Worm (Caenorhabditis elegans) whole organism, L4 larva: Measurements from ENCODE around the gene dpy-30.

Experiments
- D1046.2 ChIP-seq: fragments of 200-800 bp; sonication (Bioruptor generic); IDR thresholded peaks from 2 replicates; pipeline ENCODE4 v1.3.6; 2022; ENCODE audit warnings: missing genetic modification characterization, missing compliant biosample characterization
- F10B5.3 ChIP-seq: sonication (generic microtip); optimal IDR thresholded peaks from 2 replicates; lab custom pipeline; 2016; ENCODE audit warnings: mild to moderate bottlenecking, missing genetic modification characterization, missing compliant biosample characterization
- F37D6.2 ChIP-seq: sonication (generic microtip); optimal IDR thresholded peaks from 2 replicates; lab custom pipeline; 2016; ENCODE audit warnings: mild to moderate bottlenecking, missing genetic modification characterization, missing compliant biosample characterization
- T26A8.4 ChIP-seq: fragments of 200-800 bp; sonication (Bioruptor generic); IDR thresholded peaks from 2 replicates; pipeline ENCODE4 v1.3.6; 2022; ENCODE audit warnings: missing genetic modification characterization, missing compliant biosample characterization
- Y75B8A.6 ChIP-seq: fragments of 200-800 bp; sonication (Bioruptor generic); IDR thresholded peaks from 2 replicates; pipeline ENCODE4 v1.3.6; 2022; ENCODE audit warnings: missing genetic modification reagents, missing genetic modification characterization, missing compliant biosample characterization
- ZK546.5 ChIP-seq, 2 experiments: sonication (generic microtip); optimal IDR thresholded peaks; 2 replicates each; lab custom pipeline; 2017; ENCODE audit warnings: missing biosample characterization in 2 of 2, missing genetic modification characterization in 2 of 2
- aha-1 ChIP-seq: fragments of 150-350 bp; peaks from one replicate; lab custom pipeline; 2014; ENCODE audit warnings: missing biosample characterization, missing genetic modification characterization
- ama-1 ChIP-seq: fragments of 150-350 bp; optimal IDR thresholded peaks from 2 replicates; lab custom pipeline; 2014; ENCODE audit warnings: inconsistent platforms, mixed read lengths
- ceh-20 ChIP-seq: fragments of 200-800 bp; sonication (Bioruptor generic); IDR thresholded peaks from 2 replicates; pipeline ENCODE4 v1.3.6; 2022; ENCODE audit warnings: missing genetic modification reagents, missing genetic modification characterization, missing compliant biosample characterization
- ceh-28 ChIP-seq: fragments of 150-350 bp; optimal IDR thresholded peaks from 2 replicates; lab custom pipeline; 2014; ENCODE audit warnings: missing biosample characterization, missing genetic modification reagents, missing genetic modification characterization
- ceh-32 ChIP-seq: sonication (generic microtip); optimal IDR thresholded peaks from 2 replicates; lab custom pipeline; 2016; ENCODE audit warnings: mild to moderate bottlenecking, missing genetic modification characterization, missing compliant biosample characterization; ENCODE audit not compliant: poor library complexity
- ceh-62 ChIP-seq: sonication (generic microtip); optimal IDR thresholded peaks from 2 replicates; lab custom pipeline; 2017; ENCODE audit warnings: missing biosample characterization, missing genetic modification characterization
- daf-16 ChIP-seq, 3 experiments: sonication (generic microtip); optimal IDR thresholded peaks; 2 replicates each; lab custom pipeline; 2016 to 2017; ENCODE audit warnings: missing genetic modification characterization in 3 of 3, missing genetic modification reagents in 3 of 3, mild to moderate bottlenecking in 2 of 3, missing compliant biosample characterization in 2 of 3, missing biosample characterization in 1 of 3, moderate library complexity in 1 of 3
- daf-19 ChIP-seq: fragments of 200-800 bp; sonication (Bioruptor generic); conservative IDR thresholded peaks from 2 replicates; pipeline ENCODE4 v1.3.6; 2022; ENCODE audit warnings: missing genetic modification characterization, missing compliant biosample characterization
- daf-8 ChIP-seq: fragments of 200-800 bp; sonication (Bioruptor generic); IDR thresholded peaks from 2 replicates; pipeline ENCODE4 v1.3.6; 2022; ENCODE audit warnings: missing genetic modification characterization, missing compliant biosample characterization
- dmd-8 ChIP-seq: fragments of 200-800 bp; sonication (Bioruptor generic); IDR thresholded peaks from 2 replicates; pipeline ENCODE4 v1.3.6; 2022; ENCODE audit warnings: missing genetic modification characterization, missing compliant biosample characterization
- egl-27 ChIP-seq: sonication (generic microtip); optimal IDR thresholded peaks from 3 replicates; lab custom pipeline; 2017; ENCODE audit warnings: missing biosample characterization, missing genetic modification reagents, missing genetic modification characterization
- fkh-10 ChIP-seq: fragments of 150-350 bp; optimal IDR thresholded peaks from 2 replicates; lab custom pipeline; 2014; ENCODE audit warnings: missing biosample characterization, missing genetic modification reagents, missing genetic modification characterization
- hlh-30 ChIP-seq: sonication (generic microtip); optimal IDR thresholded peaks from 2 replicates; lab custom pipeline; 2017; ENCODE audit warnings: antibody characterized with exemption, mild to moderate bottlenecking, missing genetic modification characterization, missing compliant biosample characterization; ENCODE audit not compliant: insufficient read depth
- jun-1 ChIP-seq: fragments of 150-350 bp; optimal IDR thresholded peaks from 2 replicates; lab custom pipeline; 2014; ENCODE audit warnings: missing biosample characterization, missing genetic modification reagents, missing genetic modification characterization
- lim-7 ChIP-seq: fragments of 200-800 bp; sonication (Bioruptor generic); IDR thresholded peaks from 2 replicates; pipeline ENCODE4 v1.3.6; 2022; ENCODE audit warnings: missing genetic modification characterization, missing compliant biosample characterization
- lin-1 ChIP-seq: fragments of 200-800 bp; sonication (Bioruptor generic); IDR thresholded peaks from 2 replicates; pipeline ENCODE4 v1.3.6; 2022; ENCODE audit warnings: missing genetic modification reagents, missing genetic modification characterization, missing compliant biosample characterization
- lin-29 ChIP-seq: fragments of 200-800 bp; sonication (Bioruptor generic); IDR thresholded peaks from 2 replicates; pipeline ENCODE4 v1.3.6; 2022; ENCODE audit warnings: missing genetic modification reagents, missing genetic modification characterization, missing compliant biosample characterization
- lin-38 ChIP-seq: fragments of 200-800 bp; sonication (Bioruptor generic); IDR thresholded peaks from 2 replicates; pipeline ENCODE4 v1.3.6; 2022; ENCODE audit warnings: missing genetic modification reagents, missing genetic modification characterization, missing compliant biosample characterization
- lin-39 ChIP-seq: fragments of 150-350 bp; optimal IDR thresholded peaks from 2 replicates; lab custom pipeline; 2014; ENCODE audit warnings: missing biosample characterization, missing genetic modification reagents, missing genetic modification characterization
- lsy-2 ChIP-seq, 2 experiments: fragments of 150-350 bp in 1 of 2; sonication (generic microtip) in 1 of 2; optimal IDR thresholded peaks; 2 replicates each; lab custom pipeline; 2014 to 2017; ENCODE audit warnings: missing biosample characterization in 2 of 2, missing genetic modification characterization in 2 of 2
- mdl-1 ChIP-seq, 2 experiments: fragments of 150-350 bp in 1 of 2; sonication (generic microtip) in 1 of 2; optimal IDR thresholded peaks; 2 replicates each; lab custom pipeline; 2014 to 2017; ENCODE audit warnings: missing biosample characterization in 2 of 2, missing genetic modification characterization in 2 of 2
- mdt-29 ChIP-seq: fragments of 200-800 bp; sonication (Bioruptor generic); IDR thresholded peaks from 2 replicates; pipeline ENCODE4 v1.3.6; 2022; ENCODE audit warnings: missing genetic modification reagents, missing genetic modification characterization, missing compliant biosample characterization
- nhr-10 ChIP-seq: fragments of 150-350 bp; optimal IDR thresholded peaks from 2 replicates; lab custom pipeline; 2014; ENCODE audit warnings: missing biosample characterization, missing genetic modification characterization
- nhr-237 ChIP-seq: sonication (generic microtip); optimal IDR thresholded peaks from 2 replicates; lab custom pipeline; 2017; ENCODE audit warnings: missing biosample characterization, missing genetic modification characterization
- nhr-6 ChIP-seq: fragments of 150-350 bp; optimal IDR thresholded peaks from 2 replicates; lab custom pipeline; 2014; ENCODE audit warnings: missing biosample characterization, missing genetic modification characterization
- php-3 ChIP-seq: fragments of 200-800 bp; sonication (Bioruptor generic); IDR thresholded peaks from 2 replicates; pipeline ENCODE4 v1.3.6; 2022; ENCODE audit warnings: missing genetic modification reagents, missing genetic modification characterization, missing compliant biosample characterization
- set-16 ChIP-seq: fragments of 200-800 bp; sonication (Bioruptor generic); IDR thresholded peaks from 2 replicates; pipeline ENCODE4 v1.3.6; 2022; ENCODE audit warnings: missing genetic modification reagents, missing genetic modification characterization, missing compliant biosample characterization
- snpc-1.2 ChIP-seq: fragments of 200-800 bp; sonication (Bioruptor generic); IDR thresholded peaks from 2 replicates; pipeline ENCODE4 v1.3.6; 2022; ENCODE audit warnings: missing genetic modification reagents, missing genetic modification characterization, missing compliant biosample characterization
- snpc-4 ChIP-seq: fragments of 150-350 bp; optimal IDR thresholded peaks from 2 replicates; lab custom pipeline; 2014; ENCODE audit warnings: missing biosample characterization, missing genetic modification characterization
- spr-1 ChIP-seq: sonication (generic microtip); optimal IDR thresholded peaks from 2 replicates; lab custom pipeline; 2016; ENCODE audit warnings: mild to moderate bottlenecking, missing genetic modification characterization, missing compliant biosample characterization
- unc-62 ChIP-seq, 3 experiments: fragments of 150-350 bp in 1 of 3; sonication (generic microtip); optimal IDR thresholded peaks in 2 of 3; peaks in 1 of 3; 1 replicate in 1 of 3; 2 replicates in 2 of 3; lab custom pipeline; 2014 to 2017; ENCODE audit warnings: missing biosample characterization in 3 of 3, missing genetic modification characterization in 3 of 3, missing genetic modification reagents in 3 of 3, missing genotype in 1 of 3
- zip-11 ChIP-seq: fragments of 200-800 bp; sonication (Bioruptor generic); IDR thresholded peaks from 2 replicates; pipeline ENCODE4 v1.3.6; 2022; ENCODE audit warnings: missing genetic modification characterization, missing compliant biosample characterization
- ztf-7 ChIP-seq: fragments of 150-350 bp; optimal IDR thresholded peaks from 2 replicates; lab custom pipeline; 2014; ENCODE audit warnings: missing biosample characterization, missing genetic modification characterization

dpy-30 gene

DNA sequence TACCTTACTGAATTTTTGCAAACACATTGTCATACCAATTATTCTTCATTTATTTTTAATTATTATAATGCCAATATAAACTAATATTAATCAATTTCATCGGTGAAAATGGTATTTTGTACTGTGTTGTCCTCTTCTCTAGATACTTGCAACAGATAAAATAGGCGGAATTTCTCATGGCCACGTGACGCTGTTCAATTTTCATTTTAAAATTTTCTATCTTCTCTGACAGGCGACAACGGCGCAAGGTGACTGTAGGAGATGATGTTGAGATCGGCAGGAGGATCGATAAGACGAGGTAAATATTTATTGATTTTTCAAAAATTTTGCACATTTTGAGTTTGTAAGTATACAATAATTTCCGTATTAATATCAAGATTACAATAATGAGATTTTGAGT is 3.0 kb downstream of the dpy-30 start, which contains the start of gene ogdh-2 (continued):
- no peak for TF ChIP-seq spr-1
- no peak for TF ChIP-seq lin-1 (GFP tag; lab: Robert Waterston, UW)
- no peak for TF ChIP-seq Y75B8A.6
- no peak for TF ChIP-seq fkh-10 (GFP tag; lab: Kevin White, UChicago)
- no peak for TF ChIP-seq lin-29 (GFP tag; lab: Robert Waterston, UW)
- TF ChIP-seq daf-19: no peak
- TF ChIP-seq T26A8.4 (GFP tag; lab: Robert Waterston, UW): no peak
- no peak for TF ChIP-seq F10B5.3 (tag; lab: Kevin White, UChicago)
- TF ChIP-seq snpc-1.2 (GFP tag; lab: Robert Waterston, UW): no peak
- no peak for TF ChIP-seq lin-39 (tag; lab: Kevin White, UChicago)

- no peak for TF ChIP-seq zip-11 (GFP tag; lab: Robert Waterston, UW)
- TF ChIP-seq, all 104 proteins: peak for 0
These were observed 4.5 kb downstream of the dpy-30 start, which contains the start of gene ZK836.3 for ce11 chrV:12195845-12196244. Gene ZK836.3 (minus strand): TSS chrV:12195945.

DNA sequence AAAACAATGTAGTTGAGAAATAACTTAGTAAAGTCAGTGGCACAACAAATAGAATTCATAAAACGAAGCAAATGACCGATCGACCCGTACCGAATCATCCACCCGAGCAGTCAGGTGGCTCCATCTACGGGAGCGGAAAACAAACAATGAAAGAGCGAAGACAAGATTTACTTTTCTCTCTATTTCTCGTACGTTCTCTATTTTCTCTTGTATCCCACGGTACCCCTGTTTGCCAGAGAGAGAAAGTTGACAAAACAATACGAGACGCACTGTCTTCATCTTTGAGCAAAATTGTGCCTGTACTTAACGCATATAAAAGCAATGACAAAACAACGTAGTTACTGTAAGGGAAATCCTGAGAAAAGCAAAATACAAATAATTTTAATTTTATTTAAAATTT is 5.3 kb downstream of the dpy-30 start:
- TF ChIP-seq ama-1 (lab: Kevin White, UChicago): no peak
- no peak for TF ChIP-seq Y75B8A.6
- TF ChIP-seq set-16 (GFP tag; lab: Robert Waterston, UW): no peak
- TF ChIP-seq ceh-20 (GFP tag; lab: Robert Waterston, UW): no peak
- no peak for TF ChIP-seq mdt-29 (GFP tag; lab: Robert Waterston, UW)
- no peak for TF ChIP-seq snpc-1.2 (GFP tag; lab: Robert Waterston, UW)
- no peak for TF ChIP-seq F37D6.2 (tag; lab: Kevin White, UChicago)
- TF ChIP-seq ceh-62 (tag; lab: Kevin White, UChicago): no peak
- no peak for TF ChIP-seq egl-27
- no peak for TF ChIP-seq nhr-6 (tag; lab: Kevin White, UChicago)
- TF ChIP-seq ZK546.5 (tag; optimal IDR thresholded peaks at IDR 0.05; lab: Kevin White, UChicago): no peak
- TF ChIP-seq lim-7 (GFP tag; lab: Robert Waterston, UW): no peak
- TF ChIP-seq daf-8: no peak
- no peak for TF ChIP-seq ceh-28

DNA sequence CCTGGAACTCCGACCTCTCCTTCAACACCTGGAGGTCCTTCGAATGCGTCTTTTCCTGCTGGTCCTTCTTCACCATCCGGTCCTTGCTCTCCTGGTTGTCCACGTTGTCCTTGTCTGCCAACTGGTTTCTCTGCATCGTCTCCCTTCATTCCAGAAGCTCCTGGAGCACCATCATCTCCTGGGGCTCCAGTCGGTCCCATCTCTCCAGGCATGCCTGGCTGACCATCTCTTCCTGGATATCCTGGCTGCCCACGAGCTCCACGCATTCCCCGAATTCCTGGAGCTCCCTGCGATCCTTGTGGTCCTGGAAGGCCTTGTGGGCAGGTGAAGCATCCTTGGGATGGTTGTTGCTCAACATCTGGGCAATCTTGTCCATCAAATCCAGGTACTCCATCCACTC is 6.4 kb downstream of the dpy-30 start:
- TF ChIP-seq nhr-10 (tag; lab: Kevin White, UChicago) (no peak), php-3 (no peak), D1046.2 (no peak), mdl-1 (tag; optimal IDR thresholded peaks at IDR 0.05; lab: Kevin White, UChicago) (no peak), aha-1 (peak; percentile 25), ztf-7 (no peak), ceh-32 (no peak), jun-1 (tag; lab: Kevin White, UChicago) (no peak), fkh-10 (GFP tag; lab: Kevin White, UChicago) (no peak), Y75B8A.6 (no peak), unc-62 (GFP tag; optimal IDR thresholded peaks at IDR 0.05 in 1 of 2; lab: Kevin White, UChicago) (peak in 1 of 2 experiments; percentile 61), unc-62 (tag; optimal IDR thresholded peaks at IDR 0.05; lab: Kevin White, UChicago) (no peak), zip-11 (GFP tag; lab: Robert Waterston, UW) (no peak), hlh-30 (tag; lab: Kevin White, UChicago) (no peak), snpc-4 (tag; lab: Kevin White, UChicago) (no peak), lin-38 (GFP tag; lab: Robert Waterston, UW) (no peak), lsy-2 (tag; optimal IDR thresholded peaks at IDR 0.05; lab: Kevin White, UChicago) (no peak), dmd-8 (GFP tag; lab: Robert Waterston, UW) (0 out of 2 replicates have a peak, but pooled peaks have one; percentile 11), nhr-237 (tag; lab: Kevin White, UChicago) (no peak), set-16 (GFP tag; lab: Robert Waterston, UW) (peak; percentile 88), daf-16 (GFP tag; optimal IDR thresholded peaks at IDR 0.05; lab: Kevin White, UChicago) (no peak), daf-16 (tag; optimal IDR thresholded peaks at IDR 0.05; lab: Kevin White, UChicago) (no peak)
